Worm (Caenorhabditis elegans): ENCODE measurements around the gene M02E1.4.

M02E1.4 gene

ce11 chrX:312238-312637, 836 bp upstream of the M02E1.4 start:
- TF ChIP-seq zip-11 (GFP tag; IDR thresholded peaks at IDR 0.05): no peak
- TF ChIP-seq cey-2 (tag; optimal IDR thresholded peaks at IDR 0.05; ENCODE audit: borderline replicate concordance, insufficient read depth): no peak
- 0 out of 2 replicates have a peak, but pooled peaks have one; percentile 16 for TF ChIP-seq php-3 (GFP tag; IDR thresholded peaks at IDR 0.05)
- no peak for TF ChIP-seq daf-16 (GFP tag; optimal IDR thresholded peaks at IDR 0.05)
- peak; percentile 95 for TF ChIP-seq daf-16 (tag; optimal IDR thresholded peaks at IDR 0.05)
- TF ChIP-seq hlh-30 (tag; optimal IDR thresholded peaks at IDR 0.05; ENCODE audit: insufficient read depth): peak; percentile 3
- no peak for TF ChIP-seq ZK337.2 (GFP tag; IDR thresholded peaks at IDR 0.05)
- no peak for TF ChIP-seq nhr-237 (tag; optimal IDR thresholded peaks at IDR 0.05)
- peak; percentile 62 for TF ChIP-seq nhr-28 (tag; optimal IDR thresholded peaks at IDR 0.05)
- no peak for TF ChIP-seq mxl-2 (GFP tag; conservative IDR thresholded peaks at IDR 0.05)
- no peak for TF ChIP-seq spr-1 (tag; optimal IDR thresholded peaks at IDR 0.05)
- TF ChIP-seq F49E8.2 (tag; optimal IDR thresholded peaks at IDR 0.05; ENCODE audit: borderline replicate concordance): no peak

DNA sequence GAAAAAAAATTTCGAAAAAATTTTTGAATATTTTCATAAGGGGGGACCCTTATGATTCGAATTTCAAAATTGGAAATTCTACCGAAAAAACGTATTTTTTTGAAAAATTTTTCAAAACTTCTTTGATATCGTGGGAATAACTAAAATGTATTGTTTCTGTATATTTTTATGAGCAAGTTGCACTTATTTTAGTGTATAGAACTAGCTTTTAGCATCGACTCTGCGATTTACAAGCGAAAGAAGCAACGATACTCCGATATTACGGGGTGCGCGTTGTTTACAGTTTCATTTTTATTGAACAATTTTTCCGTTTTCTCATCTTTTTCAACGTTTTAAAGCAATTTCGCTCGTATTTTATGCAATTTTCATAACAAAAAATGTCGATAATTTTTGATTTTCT, 9.1 kb downstream of the M02E1.4 start, which contains the start of gene M02E1.3:
TSS of gene M02E1.3 (plus strand) at position 301 of the 400 bp plus-strand sequence.
- TF ChIP-seq T20F7.1 (GFP tag; optimal IDR thresholded peaks at IDR 0.05): peak; percentile 54

ce11 chrX:324021-324420, 10.9 kb downstream of the M02E1.4 start:
- TF ChIP-seq hmg-1.1 (GFP tag; IDR thresholded peaks at IDR 0.05): peak; percentile 81
- no peak for TF ChIP-seq unc-62 (GFP tag; optimal IDR thresholded peaks at IDR 0.05 in 1 of 2)
- no peak for TF ChIP-seq unc-62 (tag; optimal IDR thresholded peaks at IDR 0.05)
- TF ChIP-seq ceh-28 (tag; optimal IDR thresholded peaks at IDR 0.05): no peak
- TF ChIP-seq nhr-28 (tag; optimal IDR thresholded peaks at IDR 0.05): peak; percentile 6
- no peak for TF ChIP-seq daf-12 (tag; optimal IDR thresholded peaks at IDR 0.05)
- peak; percentile 61 for TF ChIP-seq rbr-2 (tag; optimal IDR thresholded peaks at IDR 0.05)
- TF ChIP-seq lin-15B (tag; optimal IDR thresholded peaks at IDR 0.05): no peak
- TF ChIP-seq snpc-4 (tag; optimal IDR thresholded peaks at IDR 0.05): no peak
- no peak for TF ChIP-seq saeg-2 (GFP tag; IDR thresholded peaks at IDR 0.05)
- no peak for TF ChIP-seq zip-11 (GFP tag; IDR thresholded peaks at IDR 0.05)
- TF ChIP-seq sdz-12 (GFP tag; optimal IDR thresholded peaks at IDR 0.05): no peak
- TF ChIP-seq lim-7 (GFP tag; IDR thresholded peaks at IDR 0.05): no peak
- peak in 1 of 2 experiments; percentile 75 for TF ChIP-seq hif-1 (tag; optimal IDR thresholded peaks at IDR 0.05)
- no peak for TF ChIP-seq lin-39 (tag; optimal IDR thresholded peaks at IDR 0.05)
- peak; percentile 68 for TF ChIP-seq hlh-11 (tag; optimal IDR thresholded peaks at IDR 0.05)
- TF ChIP-seq nhr-42 (GFP tag; IDR thresholded peaks at IDR 0.05): no peak
- TF ChIP-seq dmd-9 (GFP tag; IDR thresholded peaks at IDR 0.05): 0 out of 2 replicates have a peak, but pooled peaks have one; percentile 39
- no peak for TF ChIP-seq zag-1 (tag; optimal IDR thresholded peaks at IDR 0.05)
- 0 out of 2 replicates have a peak, but pooled peaks have one; percentile 43 for TF ChIP-seq ceh-20 (GFP tag; IDR thresholded peaks at IDR 0.05)
- no peak for TF ChIP-seq Y75B8A.6 (GFP tag; IDR thresholded peaks at IDR 0.05)
- TF ChIP-seq daf-19 (GFP tag; conservative IDR thresholded peaks at IDR 0.05): no peak
- TF ChIP-seq lsy-2 (tag; optimal IDR thresholded peaks at IDR 0.05): peak; percentile 35 to 77
- TF ChIP-seq F37D6.2 (tag; optimal IDR thresholded peaks at IDR 0.05): peak; percentile 9
- peak; percentile 33; the same call in 1 of the 2 replicates for TF ChIP-seq set-16 (GFP tag; IDR thresholded peaks at IDR 0.05)
- TF ChIP-seq nhr-25 (tag; optimal IDR thresholded peaks at IDR 0.05; ENCODE audit: borderline replicate concordance, insufficient read depth): no peak
- peak; percentile 90 to 97 for TF ChIP-seq mdl-1 (tag; optimal IDR thresholded peaks at IDR 0.05)
- TF ChIP-seq spr-1 (tag; optimal IDR thresholded peaks at IDR 0.05): no peak
- TF ChIP-seq fos-1 (tag; optimal IDR thresholded peaks at IDR 0.05): no peak
- TF ChIP-seq Y48G9A.11 (GFP tag; IDR thresholded peaks at IDR 0.05): no peak
- TF ChIP-seq lin-29 (GFP tag; IDR thresholded peaks at IDR 0.05): no peak
- no peak for TF ChIP-seq ztf-7 (tag; optimal IDR thresholded peaks at IDR 0.05)
- no peak for TF ChIP-seq R02D3.7 (tag; optimal IDR thresholded peaks at IDR 0.05)
- TF ChIP-seq dpl-1 (GFP tag; optimal IDR thresholded peaks at IDR 0.05): peak; percentile 32
- no peak for TF ChIP-seq gei-8 (GFP tag; optimal IDR thresholded peaks at IDR 0.05)
- TF ChIP-seq ces-1 (GFP tag; optimal IDR thresholded peaks at IDR 0.05): no peak
- no peak for TF ChIP-seq F44E2.7 (GFP tag; IDR thresholded peaks at IDR 0.05)
- TF ChIP-seq ZK337.2 (GFP tag; IDR thresholded peaks at IDR 0.05): no peak
- TF ChIP-seq nhr-76 (tag; optimal IDR thresholded peaks at IDR 0.05): no peak

Measured in whole organism, L4 larva.